Fruit fly (Drosophila melanogaster): ENCODE data around the gene mRpS6.

mRpS6 gene

dm6 chr3L:4405922-4406321, 41.6 kb downstream of the mRpS6 start, which contains the start of gene CG15019 (continued):
- TF ChIP-seq CG14050 (GFP tag; IDR thresholded peaks at IDR 0.05) (no peak), CG13287 (GFP tag; IDR thresholded peaks at IDR 0.05; ENCODE audit: partially characterized antibody) (peak; percentile 87), knrl (GFP tag; IDR thresholded peaks at IDR 0.05; ENCODE audit: partially characterized antibody) (peak; percentile 66), Dll (GFP tag; IDR thresholded peaks at IDR 0.05; ENCODE audit: partially characterized antibody) (peak; percentile 74), pb (GFP tag; optimal IDR thresholded peaks at IDR 0.05) (no peak), fd64A (GFP tag; optimal IDR thresholded peaks at IDR 0.05) (no peak), lola (GFP tag; optimal IDR thresholded peaks at IDR 0.05) (no peak), oc (tag; optimal IDR thresholded peaks at IDR 0.05) (no peak), CG12219 (GFP tag; optimal IDR thresholded peaks at IDR 0.05) (no peak), pfk (GFP tag; optimal IDR thresholded peaks at IDR 0.05) (no peak), Poxn (GFP tag; IDR thresholded peaks at IDR 0.05) (no peak), tll (GFP tag; optimal IDR thresholded peaks at IDR 0.05) (no peak), en (GFP tag; optimal IDR thresholded peaks at IDR 0.05) (no peak), pan (optimal IDR thresholded peaks at IDR 0.05) (no peak), pan (GFP tag; optimal IDR thresholded peaks at IDR 0.05 in 1 of 2, IDR thresholded peaks at IDR 0.05 in 1 of 2) (no peak), Atf3 (GFP tag; optimal IDR thresholded peaks at IDR 0.05) (no peak), CG12236 (GFP tag; optimal IDR thresholded peaks at IDR 0.05) (no peak), CG7357 (GFP tag; IDR thresholded peaks at IDR 0.05) (no peak), CG34376 (GFP tag; optimal IDR thresholded peaks at IDR 0.05) (no peak), CG4820 (GFP tag; optimal IDR thresholded peaks at IDR 0.05) (no peak), CG42726 (GFP tag; IDR thresholded peaks at IDR 0.05; ENCODE audit: partially characterized antibody) (no peak), nerfin-1 (tag; optimal IDR thresholded peaks at IDR 0.05) (no peak), Ets65A (GFP tag) (no peak), Dref (GFP tag; IDR thresholded peaks at IDR 0.05) (peak; percentile 93), CG6272 (GFP tag; IDR thresholded peaks at IDR 0.05) (no peak), CG33213 (GFP tag; optimal IDR thresholded peaks at IDR 0.05) (no peak), CG30431 (GFP tag; optimal IDR thresholded peaks at IDR 0.05) (no peak), CG15073 (GFP tag; optimal IDR thresholded peaks at IDR 0.05) (no peak), phol (tag; optimal IDR thresholded peaks at IDR 0.05) (peak; percentile 4), CG3163 (GFP tag; optimal IDR thresholded peaks at IDR 0.05) (no peak), HLH54F (GFP tag; optimal IDR thresholded peaks at IDR 0.05) (no peak), ems (GFP tag; optimal IDR thresholded peaks at IDR 0.05) (no peak), CG4360 (GFP tag; IDR thresholded peaks at IDR 0.05) (no peak), BEAF-32 (GFP tag; optimal IDR thresholded peaks at IDR 0.05) (peak; percentile 76), E2f1 (GFP tag; IDR thresholded peaks at IDR 0.05) (peak; percentile 41; the same call in 1 of the 2 replicates), CG17359 (tag; optimal IDR thresholded peaks at IDR 0.05) (no peak), CG11504 (tag; optimal IDR thresholded peaks at IDR 0.05) (no peak), grau (tag; optimal IDR thresholded peaks at IDR 0.05) (no peak), Sry-δ (GFP tag; optimal IDR thresholded peaks at IDR 0.05) (peak; percentile 78), vnd (GFP tag; IDR thresholded peaks at IDR 0.05; ENCODE audit: partially characterized antibody) (peak; percentile 62), fu2 (GFP tag; optimal IDR thresholded peaks at IDR 0.05) (no peak), HHEX (GFP tag; optimal IDR thresholded peaks at IDR 0.05) (no peak), wor (GFP tag; IDR thresholded peaks at IDR 0.05) (no peak), CG11695 (GFP tag; IDR thresholded peaks at IDR 0.05) (no peak), ewg (GFP tag; optimal IDR thresholded peaks at IDR 0.05) (no peak), CG2116 (GFP tag; optimal IDR thresholded peaks at IDR 0.05) (peak; percentile 46), disco-r (GFP tag; optimal IDR thresholded peaks at IDR 0.05) (no peak), btn (GFP tag; optimal IDR thresholded peaks at IDR 0.05) (no peak), CG12942 (GFP tag; optimal IDR thresholded peaks at IDR 0.05) (no peak), fru (optimal IDR thresholded peaks at IDR 0.05) (no peak), CoRest (tag; optimal IDR thresholded peaks at IDR 0.05) (no peak), klu (GFP tag; IDR thresholded peaks at IDR 0.05) (no peak)
